Fruit fly (Drosophila melanogaster) whole organism, adult: ENCODE data around the gene CG6465.
A peak's percentile ranks its signal among the peaks of the same experiment; 100 is the strongest.

Experiments
- CG11617 ChIP-seq: fragments of 200-800 bp; sonication (Bioruptor generic); optimal IDR thresholded peaks from 2 replicates; lab custom pipeline; 2017; ENCODE audit warnings: mild to moderate bottlenecking, missing biosample characterization, missing genetic modification reagents, missing genetic modification characterization
- CG12768 ChIP-seq: fragments of 200-800 bp; sonication (Bioruptor generic); optimal IDR thresholded peaks from 2 replicates; lab custom pipeline; 2017; ENCODE audit warnings: missing biosample characterization, missing genetic modification characterization, mild to moderate bottlenecking, moderate library complexity, missing genetic modification reagents
- CG14711 ChIP-seq: fragments of 200-800 bp; sonication (Bioruptor generic); optimal IDR thresholded peaks from 2 replicates; lab custom pipeline; 2018; ENCODE audit warnings: missing biosample characterization, mild to moderate bottlenecking, missing genetic modification characterization, moderate library complexity
- CG1620 ChIP-seq: fragments of 200-800 bp; sonication (Bioruptor generic); optimal IDR thresholded peaks from 2 replicates; lab custom pipeline; 2016; ENCODE audit warnings: missing biosample characterization, missing genetic modification characterization
- CG33017 ChIP-seq: fragments of 200-800 bp; sonication (Bioruptor generic); optimal IDR thresholded peaks from 2 replicates; lab custom pipeline; 2018; ENCODE audit warnings: missing biosample characterization, mild to moderate bottlenecking, missing genetic modification characterization, moderate library complexity
- CG5204 ChIP-seq: fragments of 200-800 bp; sonication (Bioruptor generic); optimal IDR thresholded peaks from 2 replicates; lab custom pipeline; 2016; ENCODE audit warnings: missing biosample characterization, missing genetic modification characterization
- CG7045 ChIP-seq: fragments of 200-800 bp; sonication (Bioruptor generic); optimal IDR thresholded peaks from 2 replicates; lab custom pipeline; 2017; ENCODE audit warnings: missing biosample characterization, mild to moderate bottlenecking, missing genetic modification characterization
- CG7101 ChIP-seq: fragments of 200-800 bp; sonication (Bioruptor generic); optimal IDR thresholded peaks from 2 replicates; lab custom pipeline; 2018; ENCODE audit warnings: missing biosample characterization, mild to moderate bottlenecking, missing genetic modification characterization, moderate library complexity
- Clk ChIP-seq: fragments of 200-800 bp; sonication (Bioruptor generic); optimal IDR thresholded peaks from 2 replicates; lab custom pipeline; 2017; ENCODE audit warnings: missing biosample characterization, missing genetic modification characterization
- Crg-1 ChIP-seq: fragments of 200-800 bp; sonication (Bioruptor generic); optimal IDR thresholded peaks from 2 replicates; lab custom pipeline; 2016; ENCODE audit warnings: missing biosample characterization, missing genetic modification characterization
- Hr96 ChIP-seq: fragments of 200-800 bp; sonication (Bioruptor generic); optimal IDR thresholded peaks from 2 replicates; lab custom pipeline; 2016; ENCODE audit warnings: missing biosample characterization, missing genetic modification characterization
- Mnt ChIP-seq: fragments of 200-800 bp; sonication (Bioruptor generic); optimal IDR thresholded peaks from 2 replicates; lab custom pipeline; 2016; ENCODE audit warnings: missing biosample characterization, mild to moderate bottlenecking, missing genetic modification characterization
- bab1 ChIP-seq: fragments of 200-800 bp; sonication (Bioruptor generic); optimal IDR thresholded peaks from 3 replicates; lab custom pipeline; 2019; ENCODE audit warnings: missing biosample characterization, mild to moderate bottlenecking, missing genetic modification characterization, moderate library complexity
- cic ChIP-seq: fragments of 200-800 bp; sonication (Bioruptor generic); optimal IDR thresholded peaks from 2 replicates; lab custom pipeline; 2017; ENCODE audit warnings: missing biosample characterization, mild to moderate bottlenecking, missing genetic modification characterization, moderate library complexity
- cnc ChIP-seq, 2 experiments: fragments of >200 bp; optimal IDR thresholded peaks; 2 replicates each; lab custom pipeline; 2017
- kay ChIP-seq: fragments of 200-800 bp; sonication (Bioruptor generic); peaks from one replicate; lab custom pipeline; 2016; ENCODE audit warnings: missing biosample characterization, missing genetic modification characterization, borderline replicate concordance
- ovo ChIP-seq: fragments of 200-800 bp; sonication (Bioruptor generic); optimal IDR thresholded peaks from 2 replicates; lab custom pipeline; 2016; ENCODE audit warnings: missing biosample characterization, missing genetic modification characterization
- pad ChIP-seq: fragments of 200-800 bp; sonication (Bioruptor generic); optimal IDR thresholded peaks from 3 replicates; lab custom pipeline; 2017; ENCODE audit warnings: missing biosample characterization, missing genetic modification characterization, mild to moderate bottlenecking, moderate library complexity, missing genetic modification reagents
- tj ChIP-seq: fragments of 200-800 bp; sonication (Bioruptor generic); optimal IDR thresholded peaks from 3 replicates; lab custom pipeline; 2017; ENCODE audit warnings: missing biosample characterization, mild to moderate bottlenecking, missing genetic modification characterization, moderate library complexity
- toe ChIP-seq: fragments of 200-800 bp; sonication (Bioruptor generic); optimal IDR thresholded peaks from 2 replicates; lab custom pipeline; 2016; ENCODE audit warnings: missing biosample characterization, missing genetic modification characterization

CG6465 gene

dm6 chr3R:10643077-10643784, 33.8 kb downstream of the CG6465 start:
- peak; percentile 65 for TF ChIP-seq cic (GFP tag; lab: Kevin White, UChicago)
- no peak for TF ChIP-seq ovo (GFP tag; lab: Kevin White, UChicago)
- peak; percentile 30 for TF ChIP-seq CG14711 (tag; lab: Kevin White, UChicago)
- TF ChIP-seq Crg-1, result no peak
- peak; percentile 55 for TF ChIP-seq CG7101 (tag; lab: Kevin White, UChicago)
- peak; percentile 29 for TF ChIP-seq CG5204 (GFP tag; lab: Kevin White, UChicago)
- peak; percentile 31 for TF ChIP-seq tj
- peak; percentile 78 for TF ChIP-seq CG11617 (GFP tag; lab: Kevin White, UChicago)
- no peak for TF ChIP-seq CG1620 (GFP tag; lab: Kevin White, UChicago)
- peak; percentile 2 for TF ChIP-seq kay (GFP tag; lab: Kevin White, UChicago)
- no peak for TF ChIP-seq bab1 (GFP tag; lab: Kevin White, UChicago)
- TF ChIP-seq Mnt (GFP tag; lab: Kevin White, UChicago), result peak; percentile 4
- no peak for TF ChIP-seq cnc (optimal IDR thresholded peaks at IDR 0.05; lab: Kevin White, UChicago)
- TF ChIP-seq CG12768 (GFP tag; lab: Kevin White, UChicago), result peak; percentile 65
- peak; percentile 10 for TF ChIP-seq Hr96
- TF ChIP-seq CG7045 (GFP tag; lab: Kevin White, UChicago), result peak; percentile 73
- TF ChIP-seq pad (GFP tag; lab: Kevin White, UChicago), result peak; percentile 41
- peak; percentile 12 for TF ChIP-seq toe (GFP tag; lab: Kevin White, UChicago)
- peak; percentile 46 for TF ChIP-seq Clk (GFP tag; lab: Kevin White, UChicago)
- TF ChIP-seq CG33017, result peak; percentile 70

DNA sequence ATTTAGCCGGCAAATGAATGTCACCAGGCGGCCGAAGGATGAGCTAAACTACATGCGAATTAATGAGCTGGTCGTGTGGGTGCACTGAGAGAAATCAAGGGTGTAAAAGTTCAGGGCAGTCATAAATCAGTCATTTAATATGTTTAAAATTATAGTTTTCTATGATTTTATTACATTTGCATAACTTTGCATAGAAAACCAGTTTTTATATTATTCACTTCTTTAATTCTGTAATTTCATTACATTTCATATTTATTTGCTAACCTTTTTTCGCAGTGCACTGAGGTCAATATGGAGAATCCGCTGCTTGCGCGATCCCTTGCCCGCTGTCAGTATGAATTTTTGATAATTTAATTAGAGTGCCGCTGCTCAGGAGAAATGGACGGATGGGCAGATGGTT, 35.8 kb downstream of the CG6465 start:
- no peak for TF ChIP-seq Clk (GFP tag; lab: Kevin White, UChicago)
- TF ChIP-seq CG14711 (tag; lab: Kevin White, UChicago), result no peak
- no peak for TF ChIP-seq ovo (GFP tag; lab: Kevin White, UChicago)
- no peak for TF ChIP-seq CG7101 (tag; lab: Kevin White, UChicago)
- TF ChIP-seq toe (GFP tag; lab: Kevin White, UChicago), result no peak
- TF ChIP-seq CG1620 (GFP tag; lab: Kevin White, UChicago), result no peak
- no peak for TF ChIP-seq kay (GFP tag; lab: Kevin White, UChicago)
- no peak for TF ChIP-seq Mnt (GFP tag; lab: Kevin White, UChicago)
- TF ChIP-seq cnc (optimal IDR thresholded peaks at IDR 0.05; lab: Kevin White, UChicago), result no peak
- no peak for TF ChIP-seq Hr96
- no peak for TF ChIP-seq cic (GFP tag; lab: Kevin White, UChicago)
- TF ChIP-seq CG33017, result no peak

DNA sequence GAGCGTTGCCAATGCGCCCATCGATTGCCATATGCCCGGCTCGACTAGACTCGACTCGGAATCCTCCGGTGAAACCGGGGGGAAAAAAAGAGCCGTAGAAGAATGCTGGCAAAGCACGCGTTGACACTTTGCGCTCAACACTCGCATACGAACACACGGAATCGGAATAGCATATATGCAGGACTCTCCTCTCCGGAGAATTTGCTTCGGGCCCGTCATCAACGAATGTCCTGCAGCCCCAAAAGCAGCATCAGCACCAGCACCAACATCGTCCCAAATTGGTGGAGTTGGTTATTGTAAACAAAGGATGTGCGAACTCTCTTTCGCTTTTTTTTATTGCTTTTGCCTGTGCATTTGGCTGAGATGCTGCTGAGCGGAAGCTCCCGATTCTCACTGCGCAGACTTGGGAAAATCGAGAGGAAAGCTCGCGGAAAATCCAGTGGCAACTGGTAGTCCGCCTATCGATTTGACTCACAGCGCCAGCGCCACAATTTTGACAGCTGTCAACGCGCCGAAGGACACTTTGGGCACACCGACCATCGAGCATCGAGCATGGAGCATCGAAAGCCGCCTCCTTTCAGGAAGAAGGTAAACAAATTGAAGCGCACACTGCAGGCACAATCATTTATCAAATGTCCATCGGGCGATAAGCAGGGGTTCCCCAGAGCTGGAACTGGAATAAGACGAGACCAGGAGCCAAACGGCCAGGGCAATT, 36.3 kb downstream of the CG6465 start:
- no peak for TF ChIP-seq CG12768 (GFP tag; lab: Kevin White, UChicago)
- TF ChIP-seq toe (GFP tag; lab: Kevin White, UChicago), result no peak
- TF ChIP-seq ovo (GFP tag; lab: Kevin White, UChicago), result no peak
- no peak for TF ChIP-seq Hr96
- TF ChIP-seq pad (GFP tag; lab: Kevin White, UChicago), result no peak
- no peak for TF ChIP-seq CG7101 (tag; lab: Kevin White, UChicago)
- no peak for TF ChIP-seq cic (GFP tag; lab: Kevin White, UChicago)
- TF ChIP-seq kay (GFP tag; lab: Kevin White, UChicago), result no peak
- TF ChIP-seq tj, result no peak
- no peak for TF ChIP-seq CG7045 (GFP tag; lab: Kevin White, UChicago)
- no peak for TF ChIP-seq Crg-1
- no peak for TF ChIP-seq bab1 (GFP tag; lab: Kevin White, UChicago)

DNA sequence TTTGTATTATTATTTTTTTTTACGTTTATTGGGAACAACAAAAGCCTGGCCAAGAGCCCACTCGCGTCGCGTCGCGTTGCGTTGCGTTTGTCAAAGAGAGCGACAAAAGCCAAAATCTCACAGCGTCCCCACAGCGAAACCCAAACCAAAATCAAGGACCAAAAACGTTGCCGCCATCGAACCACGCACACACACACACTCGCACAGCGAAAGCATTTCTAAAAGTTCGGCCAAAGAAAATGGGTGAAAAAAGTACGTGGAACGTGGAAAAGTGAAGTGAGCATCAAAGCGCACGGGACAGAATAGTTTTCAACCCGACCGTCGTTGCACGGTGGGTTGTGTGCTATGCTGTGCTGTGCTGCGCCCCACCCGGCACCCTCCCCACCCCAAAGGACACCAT, 37.6 kb downstream of the CG6465 start, which contains the start of gene hth:
Gene hth, minus strand, starts transcription at position 101 of the 400 bp plus-strand sequence.
- TF ChIP-seq CG7045 (GFP tag; lab: Kevin White, UChicago) (no peak), pad (GFP tag; lab: Kevin White, UChicago) (no peak), bab1 (GFP tag; lab: Kevin White, UChicago) (no peak), Clk (GFP tag; lab: Kevin White, UChicago) (no peak), CG11617 (GFP tag; lab: Kevin White, UChicago) (no peak), CG33017 (no peak), ovo (GFP tag; lab: Kevin White, UChicago) (no peak), CG5204 (GFP tag; lab: Kevin White, UChicago) (no peak), cnc (optimal IDR thresholded peaks at IDR 0.05; lab: Kevin White, UChicago) (no peak), tj (no peak), CG12768 (GFP tag; lab: Kevin White, UChicago) (no peak), CG7101 (tag; lab: Kevin White, UChicago) (no peak), cic (GFP tag; lab: Kevin White, UChicago) (no peak), toe (GFP tag; lab: Kevin White, UChicago) (no peak), Mnt (GFP tag; lab: Kevin White, UChicago) (no peak)

DNA sequence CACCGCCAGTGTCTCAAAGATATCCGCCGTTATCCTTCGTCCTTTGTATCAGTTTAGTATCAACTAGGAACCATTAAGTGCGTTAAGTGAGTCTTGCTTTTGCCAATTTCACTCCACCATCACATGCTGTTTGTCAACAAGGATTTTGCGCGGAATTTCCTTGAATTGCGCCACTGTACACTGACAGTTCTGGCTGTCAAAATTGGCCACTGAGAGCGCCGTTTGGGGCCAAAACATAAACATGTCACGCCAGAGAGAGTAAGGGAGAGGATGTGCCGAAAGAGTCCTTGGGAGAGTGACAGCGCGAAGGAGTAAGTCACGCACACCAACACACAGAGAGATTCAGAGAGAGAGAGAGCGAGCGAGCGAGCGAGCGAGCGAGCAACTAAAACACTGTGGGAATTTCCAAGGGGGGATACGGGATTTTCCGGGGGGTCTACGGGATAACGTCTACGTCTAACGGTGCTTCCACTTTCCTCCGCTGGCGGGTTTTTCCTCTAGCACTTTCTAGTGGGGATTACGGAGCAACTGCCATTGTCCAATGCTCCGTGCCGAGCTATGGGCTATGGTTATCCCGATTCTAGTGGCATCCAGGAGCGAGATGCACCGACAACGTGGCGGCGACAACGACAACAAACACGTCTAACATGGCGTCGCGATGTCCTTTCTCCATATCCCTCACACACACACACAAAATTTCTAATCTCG, 38.3 kb downstream of the CG6465 start:
- TF ChIP-seq CG1620 (GFP tag; lab: Kevin White, UChicago), result no peak
- no peak for TF ChIP-seq kay (GFP tag; lab: Kevin White, UChicago)
- no peak for TF ChIP-seq ovo (GFP tag; lab: Kevin White, UChicago)
- TF ChIP-seq CG14711 (tag; lab: Kevin White, UChicago), result no peak
- no peak for TF ChIP-seq CG7101 (tag; lab: Kevin White, UChicago)
- TF ChIP-seq CG5204 (GFP tag; lab: Kevin White, UChicago), result no peak
- no peak for TF ChIP-seq Hr96
- no peak for TF ChIP-seq bab1 (GFP tag; lab: Kevin White, UChicago)
- no peak for TF ChIP-seq toe (GFP tag; lab: Kevin White, UChicago)
- TF ChIP-seq Clk (GFP tag; lab: Kevin White, UChicago), result no peak
- TF ChIP-seq cnc (optimal IDR thresholded peaks at IDR 0.05; lab: Kevin White, UChicago), result no peak
- no peak for TF ChIP-seq CG33017
- TF ChIP-seq tj, result no peak
- no peak for TF ChIP-seq pad (GFP tag; lab: Kevin White, UChicago)
- no peak for TF ChIP-seq cic (GFP tag; lab: Kevin White, UChicago)
- no peak for TF ChIP-seq Crg-1
- TF ChIP-seq CG7045 (GFP tag; lab: Kevin White, UChicago), result no peak
- no peak for TF ChIP-seq CG12768 (GFP tag; lab: Kevin White, UChicago)
- no peak for TF ChIP-seq Mnt (GFP tag; lab: Kevin White, UChicago)
